Worm (Caenorhabditis elegans): ENCODE results near the gene F56A8.4.

F56A8.4 gene

DNA sequence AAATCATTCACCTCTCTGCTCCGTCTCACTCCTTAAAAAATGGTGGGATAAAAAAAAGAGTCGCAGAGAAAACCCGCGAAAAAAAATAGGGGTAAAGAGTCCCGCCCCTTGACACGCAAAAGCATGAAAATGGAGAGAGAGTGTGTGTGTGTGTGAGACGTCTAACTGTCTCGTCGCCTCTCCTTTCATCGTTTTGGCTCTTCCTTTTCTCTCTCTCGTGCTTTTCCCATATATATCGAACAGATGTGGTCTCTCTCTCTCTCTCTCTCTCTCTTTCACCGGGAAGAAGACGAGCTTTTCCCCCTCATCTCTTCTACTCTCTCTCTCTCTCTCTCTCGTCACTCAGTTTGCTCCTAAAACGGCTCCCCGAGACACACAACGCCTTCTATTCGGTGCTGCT lies 12.7 kb downstream of the F56A8.4 start:
- TF ChIP-seq ets-4 (GFP tag; optimal IDR thresholded peaks at IDR 0.05) (no peak), snpc-3.4 (tag; optimal IDR thresholded peaks at IDR 0.05) (no peak), madf-6 (GFP tag; IDR thresholded peaks at IDR 0.05) (no peak), B0336.3 (GFP tag; IDR thresholded peaks at IDR 0.05) (no peak; the same call in 1 of the 2 replicates), attf-3 (GFP tag; conservative IDR thresholded peaks at IDR 0.05) (no peak), Y53F4B.3 (GFP tag; IDR thresholded peaks at IDR 0.05) (no peak), F37B4.10 (GFP tag; IDR thresholded peaks at IDR 0.05) (no peak), ztf-18 (tag; optimal IDR thresholded peaks at IDR 0.05) (no peak), mcd-1 (GFP tag; IDR thresholded peaks at IDR 0.05) (peak; percentile 48), egrh-3 (GFP tag; IDR thresholded peaks at IDR 0.05) (peak; percentile 53), ztf-26 (tag; optimal IDR thresholded peaks at IDR 0.05) (no peak), efl-1 (GFP tag; optimal IDR thresholded peaks at IDR 0.05) (no peak), ceh-58 (GFP tag; IDR thresholded peaks at IDR 0.05) (no peak), sptf-2 (GFP tag; optimal IDR thresholded peaks at IDR 0.05) (no peak), somi-1 (GFP tag; optimal IDR thresholded peaks at IDR 0.05) (no peak), nhr-179 (tag; optimal IDR thresholded peaks at IDR 0.05) (no peak), ekl-4 (GFP tag; IDR thresholded peaks at IDR 0.05) (0 out of 2 replicates have a peak, but pooled peaks have one; percentile 49), unc-130 (GFP tag; optimal IDR thresholded peaks at IDR 0.05) (no peak), nhr-120 (GFP tag; IDR thresholded peaks at IDR 0.05) (no peak), die-1 (tag; optimal IDR thresholded peaks at IDR 0.05) (no peak), cebp-1 (GFP tag; IDR thresholded peaks at IDR 0.05) (no peak), cebp-1 (tag; optimal IDR thresholded peaks at IDR 0.05) (peak; percentile 70), Y67H2A.10 (GFP tag; conservative IDR thresholded peaks at IDR 0.05) (no peak), F10E7.11 (tag; optimal IDR thresholded peaks at IDR 0.05) (no peak), rcor-1 (GFP tag; IDR thresholded peaks at IDR 0.05) (no peak), akir-1 (GFP tag; optimal IDR thresholded peaks at IDR 0.05) (no peak), chd-7 (tag; optimal IDR thresholded peaks at IDR 0.05) (peak; percentile 2), let-526 (GFP tag; IDR thresholded peaks at IDR 0.05) (no peak), mel-28 (tag; optimal IDR thresholded peaks at IDR 0.05; ENCODE audit: borderline replicate concordance) (no peak), sdz-38 (tag; optimal IDR thresholded peaks at IDR 0.05) (no peak), ztf-6 (GFP tag; IDR thresholded peaks at IDR 0.05) (no peak), pbrm-1 (GFP tag; IDR thresholded peaks at IDR 0.05) (peak; percentile 29; the same call in 1 of the 2 replicates), sea-2 (GFP tag; IDR thresholded peaks at IDR 0.05) (no peak), T07F8.4 (tag; optimal IDR thresholded peaks at IDR 0.05) (no peak), repo-1 (tag; optimal IDR thresholded peaks at IDR 0.05) (no peak), madf-3 (GFP tag; IDR thresholded peaks at IDR 0.05) (no peak), D2030.7 (GFP tag; IDR thresholded peaks at IDR 0.05) (no peak), ceh-79 (tag; optimal IDR thresholded peaks at IDR 0.05) (no peak), ztf-25 (GFP tag; IDR thresholded peaks at IDR 0.05) (no peak), ZK185.1 (tag; optimal IDR thresholded peaks at IDR 0.05; ENCODE audit: poor library complexity, severe bottlenecking) (no peak), him-1 (tag; optimal IDR thresholded peaks at IDR 0.05) (no peak), C17E4.6 (GFP tag; IDR thresholded peaks at IDR 0.05) (no peak), F49E8.2 (tag; optimal IDR thresholded peaks at IDR 0.05; ENCODE audit: insufficient read depth) (no peak), hmg-20 (GFP tag; IDR thresholded peaks at IDR 0.05) (no peak), B0261.1 (tag; optimal IDR thresholded peaks at IDR 0.05) (no peak), nfya-1 (tag; optimal IDR thresholded peaks at IDR 0.05; ENCODE audit: borderline replicate concordance, insufficient read depth) (no peak), snpc-1.3 (tag; optimal IDR thresholded peaks at IDR 0.05; ENCODE audit: insufficient read depth) (no peak), bed-2 (GFP tag; IDR thresholded peaks at IDR 0.05) (no peak), mes-4 (tag; optimal IDR thresholded peaks at IDR 0.05) (no peak), dpl-1 (GFP tag; optimal IDR thresholded peaks at IDR 0.05) (no peak)
